Worm (Caenorhabditis elegans): ENCODE data around the gene srb-5.

DNA sequence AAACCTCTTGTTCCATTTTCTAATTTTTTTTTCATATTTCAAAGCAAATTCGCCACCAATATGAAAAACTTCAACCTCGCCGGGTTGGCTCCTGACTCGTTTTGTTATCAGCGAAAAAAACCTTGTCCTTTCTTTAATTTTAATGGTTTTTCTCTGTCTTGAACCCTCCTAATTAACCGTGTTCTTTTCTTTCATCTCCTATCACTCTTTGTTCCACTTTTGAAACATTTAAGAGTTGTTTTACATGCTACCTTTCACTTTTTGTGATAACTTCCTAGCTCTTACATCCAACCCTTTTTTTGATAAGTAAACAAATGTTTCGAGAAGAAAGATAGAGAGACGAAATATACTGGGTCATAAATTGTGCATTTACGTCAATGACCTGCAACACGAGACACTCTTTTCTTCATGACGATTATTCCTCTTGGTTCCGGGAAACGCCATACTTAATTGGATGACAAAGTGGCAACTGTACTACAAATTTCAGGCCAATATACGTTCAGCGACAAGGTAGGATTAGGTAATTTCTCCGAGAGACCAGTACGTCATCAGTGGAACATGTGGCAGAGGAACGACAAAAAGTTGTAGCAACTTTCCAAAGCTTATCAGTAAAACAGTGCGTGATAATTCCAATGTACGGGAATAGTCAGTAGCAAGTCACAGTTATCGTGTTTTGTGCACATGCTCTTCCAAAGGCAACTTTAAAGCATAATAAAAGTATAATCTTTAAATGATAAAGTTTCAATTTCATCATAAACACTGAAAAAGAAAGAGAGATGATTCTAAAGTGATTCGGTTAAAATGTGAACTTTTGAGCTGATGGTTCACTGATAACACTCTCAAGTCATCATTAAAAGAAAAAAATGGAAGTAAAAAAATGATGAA lies 21.7 kb upstream of the srb-5 start:
- no peak for TF ChIP-seq ztf-16 (tag; optimal IDR thresholded peaks at IDR 0.05)
- TF ChIP-seq ama-1 (optimal IDR thresholded peaks at IDR 0.05) = no peak
- no peak for TF ChIP-seq C38D4.7 (GFP tag; optimal IDR thresholded peaks at IDR 0.05)
- TF ChIP-seq nhr-11 (tag; optimal IDR thresholded peaks at IDR 0.05) = no peak
- TF ChIP-seq rnt-1 (tag; optimal IDR thresholded peaks at IDR 0.05) = no peak
- no peak for TF ChIP-seq ets-4 (tag; optimal IDR thresholded peaks at IDR 0.05)
- TF ChIP-seq dve-1 (tag; optimal IDR thresholded peaks at IDR 0.05) = no peak
- no peak for TF ChIP-seq sdc-2 (tag; optimal IDR thresholded peaks at IDR 0.05)
- no peak for TF ChIP-seq lin-11 (tag; optimal IDR thresholded peaks at IDR 0.05)
- no peak for TF ChIP-seq npax-4 (tag; optimal IDR thresholded peaks at IDR 0.05)
- TF ChIP-seq C08G9.2 (tag; optimal IDR thresholded peaks at IDR 0.05) = no peak
- no peak for TF ChIP-seq ceh-31 (tag; optimal IDR thresholded peaks at IDR 0.05)
- no peak for TF ChIP-seq ttx-3 (tag; optimal IDR thresholded peaks at IDR 0.05)
- TF ChIP-seq pat-9 (tag; optimal IDR thresholded peaks at IDR 0.05) = no peak

Data from whole organism, late embryonic.